Worm (Caenorhabditis elegans) whole organism, L1 larva: ENCODE data around the gene C27A2.8.

Experiments
- dpl-1 ChIP-seq, 3 experiments: fragments of 150-350 bp in 2 of 3; sonication (generic microtip) in 1 of 3; optimal IDR thresholded peaks; 2 replicates each; lab custom pipeline; 2014 to 2017; ENCODE audit warnings: missing biosample characterization in 3 of 3, missing genetic modification characterization in 3 of 3, missing genetic modification reagents in 3 of 3
- elt-2 ChIP-seq: sonication (generic microtip); optimal IDR thresholded peaks from 2 replicates; lab custom pipeline; 2016; ENCODE audit warnings: missing genetic modification characterization, mild to moderate bottlenecking, inconsistent platforms, missing compliant biosample characterization, missing genetic modification reagents
- ets-5 ChIP-seq: fragments of 200-800 bp; sonication (Bioruptor generic); IDR thresholded peaks from 2 replicates; pipeline ENCODE4 v1.3.6; 2022; ENCODE audit warnings: missing genetic modification characterization, missing compliant biosample characterization
- nhr-12 ChIP-seq: sonication (generic microtip); optimal IDR thresholded peaks from 2 replicates; lab custom pipeline; 2017; ENCODE audit warnings: missing biosample characterization, missing genetic modification characterization
- nhr-237 ChIP-seq: fragments of 150-350 bp; optimal IDR thresholded peaks from 2 replicates; lab custom pipeline; 2014; ENCODE audit warnings: missing biosample characterization, missing genetic modification characterization
- tbx-2 ChIP-seq: sonication (generic microtip); optimal IDR thresholded peaks from 2 replicates; lab custom pipeline; 2016; ENCODE audit warnings: missing genetic modification characterization, missing compliant biosample characterization
- zag-1 ChIP-seq: fragments of 150-350 bp; optimal IDR thresholded peaks from 2 replicates; lab custom pipeline; 2014; ENCODE audit warnings: missing biosample characterization, missing genetic modification characterization

DNA sequence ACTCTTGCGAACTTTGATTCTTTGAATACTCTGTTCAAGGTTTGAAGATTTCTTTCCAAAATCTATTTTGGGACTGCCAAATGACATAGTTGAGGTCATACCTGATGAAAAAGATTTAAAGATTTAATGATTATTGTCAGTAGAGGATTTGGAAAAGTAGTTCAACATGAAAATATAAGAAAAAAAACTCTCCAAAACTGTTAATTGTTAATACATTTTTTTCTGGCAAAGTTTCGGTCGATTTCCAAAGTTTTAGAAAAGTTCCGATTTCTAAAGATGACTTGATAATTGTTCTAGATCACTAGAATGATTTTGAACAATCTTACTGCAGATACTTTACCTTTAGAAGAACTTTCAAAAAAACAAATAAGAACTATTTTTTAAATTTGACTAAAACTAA is 3.4 kb upstream of the C27A2.8 start, which contains the start of gene C27A2.7:
- TF ChIP-seq zag-1 (tag; lab: Kevin White, UChicago) (no peak), nhr-12 (tag; lab: Kevin White, UChicago) (no peak), nhr-237 (no peak), tbx-2 (tag; lab: Kevin White, UChicago) (no peak), ets-5 (GFP tag; lab: Robert Waterston, UW) (no peak), elt-2 (tag; lab: Kevin White, UChicago) (no peak), dpl-1 (GFP tag; optimal IDR thresholded peaks at IDR 0.05; lab: Kevin White, UChicago) (no peak)
